Worm (Caenorhabditis elegans): Measurements from ENCODE around the gene snf-5.

snf-5 gene

ce11 chrII:12907070-12907469 lies 41.5 kb upstream of the snf-5 start, which contains the start of gene nspb-11:
Gene nspb-11 (plus strand): TSS chrII:12907370.
- no peak for TF ChIP-seq mdl-1 (tag; optimal IDR thresholded peaks at IDR 0.05)
- no peak for TF ChIP-seq efl-1 (optimal IDR thresholded peaks at IDR 0.05)
- peak in 1 of 2 experiments; percentile 42 for TF ChIP-seq efl-1 (GFP tag; optimal IDR thresholded peaks at IDR 0.05 in 1 of 2)
- no peak for TF ChIP-seq zip-4 (GFP tag; optimal IDR thresholded peaks at IDR 0.05)

- TF ChIP-seq nhr-12 (tag; optimal IDR thresholded peaks at IDR 0.05): no peak
Observed at ce11 chrII:12904174-12904573, 38.6 kb upstream of the snf-5 start, which contains the start of gene clec-66. Gene clec-66 (plus strand): TSS chrII:12904398.

DNA sequence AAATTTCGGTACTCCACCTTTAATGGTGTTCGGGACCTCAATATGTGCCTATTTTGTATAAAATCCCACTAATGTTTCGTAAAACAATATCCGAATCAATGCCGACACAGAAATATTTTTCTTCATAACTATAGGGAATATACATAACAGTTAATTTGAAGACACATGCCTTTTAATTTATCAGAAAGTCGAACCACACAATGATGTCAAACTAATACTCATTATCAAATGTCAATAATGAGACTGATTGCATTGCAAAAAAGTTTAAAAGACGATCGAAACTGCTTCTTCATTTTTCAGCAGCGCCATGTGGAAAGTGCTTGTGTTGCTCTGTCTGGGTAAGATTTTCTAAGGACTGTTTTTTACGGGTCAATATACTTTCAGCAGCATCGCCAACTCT lies 35.4 kb upstream of the snf-5 start, which contains the start of gene clec-65:
clec-65 (plus strand) TSS at position 301 of the 400 bp plus-strand sequence.
- TF ChIP-seq unc-30 (tag; optimal IDR thresholded peaks at IDR 0.05): no peak
- no peak for TF ChIP-seq unc-130 (tag; optimal IDR thresholded peaks at IDR 0.05)
- no peak for TF ChIP-seq ama-1 (optimal IDR thresholded peaks at IDR 0.05)
- no peak for TF ChIP-seq ceh-82 (tag; optimal IDR thresholded peaks at IDR 0.05)
- TF ChIP-seq dpl-1 (GFP tag; optimal IDR thresholded peaks at IDR 0.05): no peak
- TF ChIP-seq vab-15 (tag; optimal IDR thresholded peaks at IDR 0.05): no peak
- no peak for TF ChIP-seq nhr-84 (tag; optimal IDR thresholded peaks at IDR 0.05)
- TF ChIP-seq sox-4 (tag; optimal IDR thresholded peaks at IDR 0.05): no peak
- TF ChIP-seq nhr-71 (tag; optimal IDR thresholded peaks at IDR 0.05): no peak
- no peak for TF ChIP-seq zip-4 (GFP tag; optimal IDR thresholded peaks at IDR 0.05)
- no peak for TF ChIP-seq lsy-2 (tag; optimal IDR thresholded peaks at IDR 0.05)
- TF ChIP-seq fkh-8 (tag; optimal IDR thresholded peaks at IDR 0.05): no peak

ce11 chrII:12897942-12898341 lies 32.4 kb upstream of the snf-5 start, which contains the start of gene clec-64:
Gene clec-64 (plus strand): TSS chrII:12898242.
- no peak for TF ChIP-seq ces-1 (GFP tag; optimal IDR thresholded peaks at IDR 0.05)
- no peak for TF ChIP-seq ceh-8 (GFP tag; optimal IDR thresholded peaks at IDR 0.05)
- TF ChIP-seq efl-1 (optimal IDR thresholded peaks at IDR 0.05): no peak
- TF ChIP-seq efl-1 (GFP tag; optimal IDR thresholded peaks at IDR 0.05 in 1 of 2): no peak
- no peak for TF ChIP-seq nhr-84 (tag; optimal IDR thresholded peaks at IDR 0.05)
- TF ChIP-seq nhr-85 (tag): no peak
- no peak for TF ChIP-seq nhr-12 (tag; optimal IDR thresholded peaks at IDR 0.05)
- no peak for TF ChIP-seq lin-35 (GFP tag; optimal IDR thresholded peaks at IDR 0.05)
- TF ChIP-seq fkh-10 (GFP tag; optimal IDR thresholded peaks at IDR 0.05): no peak
- TF ChIP-seq pax-3 (tag; optimal IDR thresholded peaks at IDR 0.05): no peak
- no peak for TF ChIP-seq mab-9 (GFP tag; IDR thresholded peaks at IDR 0.05)
- TF ChIP-seq isw-1 (GFP tag; IDR thresholded peaks at IDR 0.05): no peak
- no peak for TF ChIP-seq lir-3 (tag; optimal IDR thresholded peaks at IDR 0.05; ENCODE audit: poor library complexity)
- no peak for TF ChIP-seq nhr-90 (tag; optimal IDR thresholded peaks at IDR 0.05; ENCODE audit: poor library complexity)
- TF ChIP-seq dsc-1 (tag; optimal IDR thresholded peaks at IDR 0.05): no peak

DNA sequence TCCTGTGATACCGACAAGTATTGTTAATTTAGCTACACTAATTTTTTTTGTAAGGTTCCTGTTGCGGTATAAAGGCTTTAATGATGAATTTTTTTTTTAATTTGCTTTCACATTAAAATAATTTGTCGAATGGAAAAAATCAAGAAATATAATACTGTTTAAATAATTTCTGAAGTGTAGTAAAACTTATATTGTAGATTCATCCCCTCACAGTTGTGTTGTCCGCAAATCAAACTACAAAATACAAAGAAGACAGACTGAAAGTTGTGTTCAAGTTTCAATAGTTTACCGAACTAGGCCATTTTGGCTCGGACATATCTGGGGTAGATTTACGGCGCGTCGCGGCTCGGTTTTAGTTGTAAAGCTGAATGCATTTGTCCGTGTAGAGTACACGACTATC lies 31.8 kb upstream of the snf-5 start:
- TF ChIP-seq efl-1 (optimal IDR thresholded peaks at IDR 0.05) (no peak), efl-1 (GFP tag; optimal IDR thresholded peaks at IDR 0.05 in 1 of 2) (peak in 1 of 2 experiments; percentile 69), nhr-85 (tag) (no peak)

ce11 chrII:12896666-12897065 lies 31.1 kb upstream of the snf-5 start:
- TF ChIP-seq nhr-84 (tag; optimal IDR thresholded peaks at IDR 0.05) (no peak), snpc-4 (tag; optimal IDR thresholded peaks at IDR 0.05) (no peak), C34B4.2 (tag; optimal IDR thresholded peaks at IDR 0.05) (no peak), ztf-4 (tag; optimal IDR thresholded peaks at IDR 0.05) (no peak), nhr-20 (tag; optimal IDR thresholded peaks at IDR 0.05) (no peak), hlh-4 (tag; optimal IDR thresholded peaks at IDR 0.05) (no peak), ceh-8 (GFP tag; optimal IDR thresholded peaks at IDR 0.05) (no peak), tlp-1 (tag; optimal IDR thresholded peaks at IDR 0.05) (no peak), pqm-1 (tag; optimal IDR thresholded peaks at IDR 0.05) (no peak), lin-35 (GFP tag; optimal IDR thresholded peaks at IDR 0.05) (no peak), hpl-2 (GFP tag; optimal IDR thresholded peaks at IDR 0.05) (no peak), irx-1 (tag; optimal IDR thresholded peaks at IDR 0.05) (no peak)
